Worm (Caenorhabditis elegans) whole organism, L3 larva: ENCODE measurements around the gene B0554.1.

Experiments
- R02D3.7 ChIP-seq: fragments of 150-350 bp; optimal IDR thresholded peaks from 2 replicates; lab custom pipeline; 2014; ENCODE audit warnings: missing biosample characterization, missing genetic modification characterization
- ZK546.5 ChIP-seq: sonication (generic microtip); optimal IDR thresholded peaks from 2 replicates; lab custom pipeline; 2017; ENCODE audit warnings: missing biosample characterization, missing genetic modification characterization
- ama-1 ChIP-seq: fragments of 150-350 bp; optimal IDR thresholded peaks from 2 replicates; lab custom pipeline; 2018
- ceh-16 ChIP-seq: sonication (generic microtip); optimal IDR thresholded peaks from 2 replicates; lab custom pipeline; 2017; ENCODE audit warnings: missing biosample characterization, missing genetic modification characterization
- ceh-28 ChIP-seq: fragments of 150-350 bp; optimal IDR thresholded peaks from 2 replicates; lab custom pipeline; 2014; ENCODE audit warnings: missing biosample characterization, missing genetic modification reagents, missing genetic modification characterization
- ceh-82 ChIP-seq: fragments of 150-350 bp; optimal IDR thresholded peaks from 2 replicates; lab custom pipeline; 2014; ENCODE audit warnings: missing biosample characterization, missing genetic modification characterization
- ceh-9 ChIP-seq: sonication (generic microtip); optimal IDR thresholded peaks from 2 replicates; lab custom pipeline; 2018; ENCODE audit warnings: missing biosample characterization, missing genetic modification characterization
- daf-12 ChIP-seq: fragments of 150-350 bp; optimal IDR thresholded peaks from 2 replicates; lab custom pipeline; 2014; ENCODE audit warnings: missing biosample characterization, missing genetic modification reagents, missing genetic modification characterization
- egl-5 ChIP-seq: fragments of 150-350 bp; optimal IDR thresholded peaks from 2 replicates; lab custom pipeline; 2017; ENCODE audit warnings: missing biosample characterization, missing genetic modification reagents, missing genetic modification characterization, inconsistent platforms
- elt-1 ChIP-seq: fragments of 150-350 bp; optimal IDR thresholded peaks from 2 replicates; lab custom pipeline; 2014; ENCODE audit warnings: missing biosample characterization, missing genetic modification characterization
- elt-2 ChIP-seq: sonication (generic microtip); optimal IDR thresholded peaks from 2 replicates; lab custom pipeline; 2016; ENCODE audit warnings: missing genetic modification reagents, mild to moderate bottlenecking, missing genetic modification characterization, missing compliant biosample characterization
- elt-3 ChIP-seq, 3 experiments: fragments of 150-350 bp in 1 of 3; sonication (generic microtip) in 2 of 3; optimal IDR thresholded peaks; 2 replicates in 2 of 3; 4 replicates in 1 of 3; lab custom pipeline; 2014 to 2017; ENCODE audit warnings: missing biosample characterization in 3 of 3, missing genetic modification characterization in 3 of 3
- fkh-10 ChIP-seq: sonication (generic microtip); optimal IDR thresholded peaks from 2 replicates; lab custom pipeline; 2017; ENCODE audit warnings: missing biosample characterization, missing genetic modification reagents, missing genetic modification characterization
- fos-1 ChIP-seq: fragments of 150-350 bp; optimal IDR thresholded peaks from 2 replicates; lab custom pipeline; 2014; ENCODE audit warnings: missing biosample characterization, missing genetic modification characterization
- lin-39 ChIP-seq: fragments of 150-350 bp; optimal IDR thresholded peaks from 2 replicates; lab custom pipeline; 2018; ENCODE audit warnings: missing biosample characterization, missing genetic modification reagents, missing genetic modification characterization
- lsy-12 ChIP-seq: sonication (generic microtip); optimal IDR thresholded peaks from 2 replicates; lab custom pipeline; 2016; ENCODE audit warnings: mild to moderate bottlenecking, missing genetic modification characterization, missing compliant biosample characterization
- nfya-1 ChIP-seq: sonication (generic microtip); optimal IDR thresholded peaks from 2 replicates; lab custom pipeline; 2017; ENCODE audit warnings: missing genetic modification characterization, mild to moderate bottlenecking, missing compliant biosample characterization, antibody characterized with exemption, moderate library complexity; ENCODE audit not compliant: insufficient read depth
- nhr-11 ChIP-seq: fragments of 150-350 bp; optimal IDR thresholded peaks from 2 replicates; lab custom pipeline; 2014; ENCODE audit warnings: missing biosample characterization, missing genetic modification characterization
- nhr-237 ChIP-seq: fragments of 150-350 bp; optimal IDR thresholded peaks from 2 replicates; lab custom pipeline; 2014; ENCODE audit warnings: missing biosample characterization, missing genetic modification characterization
- nhr-25 ChIP-seq: sonication (generic microtip); optimal IDR thresholded peaks from 2 replicates; lab custom pipeline; 2017; ENCODE audit warnings: missing biosample characterization, missing genetic modification characterization
- nhr-28 ChIP-seq: fragments of 150-350 bp; optimal IDR thresholded peaks from 2 replicates; lab custom pipeline; 2014; ENCODE audit warnings: missing biosample characterization, missing genetic modification characterization
- nhr-67 ChIP-seq: fragments of 150-350 bp; optimal IDR thresholded peaks from 2 replicates; lab custom pipeline; 2014; ENCODE audit warnings: missing biosample characterization, missing genetic modification characterization
- nhr-76 ChIP-seq: fragments of 150-350 bp; sonication (generic microtip); optimal IDR thresholded peaks from 5 replicates; lab custom pipeline; 2014; ENCODE audit warnings: missing biosample characterization, missing genetic modification characterization
- nhr-77 ChIP-seq: fragments of 150-350 bp; optimal IDR thresholded peaks from 2 replicates; lab custom pipeline; 2014; ENCODE audit warnings: missing biosample characterization, missing genetic modification characterization
- pqm-1 ChIP-seq: fragments of 150-350 bp; optimal IDR thresholded peaks from 2 replicates; lab custom pipeline; 2017; ENCODE audit warnings: missing biosample characterization, missing genetic modification characterization, inconsistent platforms
- skn-1 ChIP-seq: fragments of 150-350 bp; optimal IDR thresholded peaks from 2 replicates; lab custom pipeline; 2014; ENCODE audit warnings: missing biosample characterization, missing genetic modification characterization
- snpc-4 ChIP-seq: fragments of 150-350 bp; optimal IDR thresholded peaks from 2 replicates; lab custom pipeline; 2014; ENCODE audit warnings: missing biosample characterization, missing genetic modification characterization
- unc-39 ChIP-seq: sonication (generic microtip); optimal IDR thresholded peaks from 4 replicates; lab custom pipeline; 2017; ENCODE audit warnings: missing biosample characterization, missing genetic modification characterization
- unc-62 ChIP-seq: fragments of 150-350 bp; sonication (generic microtip); optimal IDR thresholded peaks from 4 replicates; lab custom pipeline; 2014; ENCODE audit warnings: missing biosample characterization, missing genetic modification reagents, missing genetic modification characterization
- ztf-4 ChIP-seq: fragments of 150-350 bp; optimal IDR thresholded peaks from 2 replicates; lab custom pipeline; 2014; ENCODE audit warnings: missing biosample characterization, missing genetic modification characterization

The B0554.1 gene

DNA sequence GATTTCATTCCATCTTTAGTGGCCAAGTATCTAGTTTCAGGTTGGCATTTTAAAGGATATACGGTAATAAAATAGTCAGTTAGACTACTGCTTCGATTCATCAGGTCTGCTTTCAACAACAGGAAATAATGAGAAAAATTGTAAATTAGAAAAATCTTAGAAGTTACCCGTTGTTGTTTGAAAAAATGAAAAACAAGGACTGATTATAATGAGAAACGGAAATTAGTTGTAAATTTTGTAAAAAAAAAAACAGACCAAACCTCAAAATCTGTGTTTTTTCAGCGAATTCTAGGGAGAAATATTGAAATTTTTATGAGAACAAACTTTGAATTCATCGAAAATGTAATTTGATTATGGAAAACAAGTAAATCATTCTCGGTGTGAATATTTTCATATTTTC lies 35.2 kb upstream of the B0554.1 start, which contains the start of gene srh-62:
TSS of gene srh-62 (minus strand) at position 101 of the 400 bp plus-strand sequence.
- no peak for TF ChIP-seq elt-2 (tag; lab: Kevin White, UChicago)
- no peak for TF ChIP-seq skn-1
- no peak for TF ChIP-seq fkh-10 (GFP tag; lab: Kevin White, UChicago)
- TF ChIP-seq ceh-9 (tag; lab: Kevin White, UChicago): no peak
- TF ChIP-seq R02D3.7 (tag; lab: Kevin White, UChicago): no peak
- no peak for TF ChIP-seq fos-1 (tag; lab: Kevin White, UChicago)
- no peak for TF ChIP-seq unc-39 (tag; lab: Kevin White, UChicago)
- no peak for TF ChIP-seq snpc-4 (tag; lab: Kevin White, UChicago)
- TF ChIP-seq nhr-76: no peak
- no peak for TF ChIP-seq nhr-77 (tag; lab: Kevin White, UChicago)

DNA sequence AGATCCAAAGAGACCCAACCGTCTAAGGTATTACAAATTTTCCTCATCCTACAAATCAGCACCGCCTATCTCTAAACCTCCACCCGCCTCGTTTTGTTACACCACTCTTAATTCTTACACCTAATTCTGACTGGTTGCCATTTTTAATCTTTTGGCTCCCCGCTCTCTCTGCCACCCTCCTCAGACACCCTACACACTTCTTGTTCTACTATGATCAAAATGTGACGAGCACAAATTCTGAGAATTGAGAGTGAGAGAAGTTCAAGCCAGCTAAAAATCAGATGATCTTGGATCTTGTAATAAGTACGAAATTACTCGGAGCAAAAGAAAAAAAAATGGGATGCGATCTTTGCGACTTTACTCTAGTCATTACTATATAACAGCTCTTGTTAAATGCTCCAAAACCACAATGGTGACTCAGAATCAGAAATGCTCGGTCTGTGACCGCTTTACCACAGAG lies 34.0 kb upstream of the B0554.1 start, which contains the start of gene nhr-252:
TSS of gene nhr-252 (plus strand) at position 410 of the 460 bp plus-strand sequence.
- TF ChIP-seq elt-3 (tag; optimal IDR thresholded peaks at IDR 0.05; lab: Kevin White, UChicago) (no peak), nhr-237 (tag; lab: Kevin White, UChicago) (no peak), nhr-67 (tag; lab: Kevin White, UChicago) (no peak), ama-1 (lab: Kevin White, UChicago) (no peak), ZK546.5 (tag; lab: Kevin White, UChicago) (no peak), nhr-25 (tag; lab: Kevin White, UChicago) (no peak)

DNA sequence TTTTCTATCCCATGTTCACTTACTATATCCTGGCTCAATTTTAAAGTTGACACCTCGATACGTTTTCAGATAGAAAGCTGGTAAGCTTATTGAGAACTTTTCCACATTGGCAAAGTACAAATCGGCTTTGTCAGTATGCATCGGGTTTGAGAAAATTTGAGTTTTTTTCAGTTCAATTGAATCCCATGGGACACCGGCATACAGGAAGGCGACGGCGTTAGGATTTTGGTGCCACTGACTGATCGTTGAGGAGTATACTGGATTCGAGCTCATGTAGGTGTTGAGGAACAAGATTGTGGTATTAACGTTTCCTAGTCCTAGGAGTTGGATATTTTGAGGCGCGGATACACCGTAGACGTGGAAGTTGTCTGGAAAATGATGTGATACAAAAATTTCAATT lies 25.4 kb upstream of the B0554.1 start:
- TF ChIP-seq fkh-10 (GFP tag; lab: Kevin White, UChicago) (no peak), ceh-28 (no peak), ztf-4 (tag; lab: Kevin White, UChicago) (no peak), ZK546.5 (tag; lab: Kevin White, UChicago) (no peak), ceh-9 (tag; lab: Kevin White, UChicago) (no peak), egl-5 (no peak), nfya-1 (tag; lab: Kevin White, UChicago) (no peak), nhr-28 (tag; lab: Kevin White, UChicago) (no peak), lsy-12 (tag; lab: Kevin White, UChicago) (no peak), nhr-77 (tag; lab: Kevin White, UChicago) (no peak), unc-62 (GFP tag; lab: Kevin White, UChicago) (no peak), ceh-82 (tag; lab: Kevin White, UChicago) (no peak), elt-1 (tag; lab: Kevin White, UChicago) (no peak), snpc-4 (tag; lab: Kevin White, UChicago) (no peak)

DNA sequence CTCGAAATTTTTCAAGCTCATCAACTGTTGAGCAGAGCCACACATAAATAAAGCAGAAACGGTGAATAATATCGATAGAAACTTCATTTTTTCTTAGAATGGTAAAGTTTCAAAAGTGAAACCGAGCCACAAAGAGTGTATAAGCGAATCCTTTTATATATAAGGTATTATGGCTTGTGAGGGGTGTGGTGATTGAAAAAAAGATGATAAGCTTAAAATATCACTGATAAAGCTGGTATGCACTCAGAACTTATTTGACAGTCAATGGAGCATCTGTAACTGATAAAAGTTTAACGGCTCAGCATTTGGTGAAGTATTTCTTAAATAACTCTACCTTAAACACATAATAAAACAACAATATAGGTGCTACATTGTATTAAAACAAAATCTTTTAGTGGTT lies 23.6 kb upstream of the B0554.1 start, which contains the start of gene dod-19:
TSS of gene dod-19 (minus strand) at position 130 of the 400 bp plus-strand sequence.
- TF ChIP-seq nhr-11 (tag; lab: Kevin White, UChicago) (no peak), ceh-16 (tag; lab: Kevin White, UChicago) (no peak), ceh-28 (no peak), daf-12 (tag; lab: Kevin White, UChicago) (no peak), R02D3.7 (tag; lab: Kevin White, UChicago) (no peak)

DNA sequence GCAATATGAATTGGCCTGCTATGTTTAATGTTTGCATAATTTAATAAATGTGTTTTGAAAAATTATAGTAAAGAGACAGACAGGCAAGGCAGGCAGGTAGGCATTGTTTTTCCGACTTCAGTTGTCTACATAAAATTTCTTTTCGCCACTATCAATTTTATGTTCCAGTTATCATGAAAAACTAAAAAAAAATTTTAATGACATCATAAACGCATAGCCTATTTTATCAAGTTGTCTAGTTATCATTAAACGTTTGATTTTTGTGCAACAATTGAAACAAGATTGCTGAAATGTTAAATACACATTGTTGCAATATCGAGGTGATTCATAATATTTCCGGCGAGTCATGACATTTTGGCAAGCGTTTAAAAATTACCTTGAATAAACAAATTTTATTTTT lies 23.1 kb upstream of the B0554.1 start:
- TF ChIP-seq daf-12 (tag; lab: Kevin White, UChicago) (no peak), pqm-1 (tag; lab: Kevin White, UChicago) (peak; percentile 93), elt-2 (tag; lab: Kevin White, UChicago) (peak; percentile 79), ama-1 (lab: Kevin White, UChicago) (no peak), elt-3 (tag; optimal IDR thresholded peaks at IDR 0.05; lab: Kevin White, UChicago) (no peak), ZK546.5 (tag; lab: Kevin White, UChicago) (no peak), fos-1 (tag; lab: Kevin White, UChicago) (no peak), nfya-1 (tag; lab: Kevin White, UChicago) (no peak)
- TF ChIP-seq, all 47 proteins: peak for 2

DNA sequence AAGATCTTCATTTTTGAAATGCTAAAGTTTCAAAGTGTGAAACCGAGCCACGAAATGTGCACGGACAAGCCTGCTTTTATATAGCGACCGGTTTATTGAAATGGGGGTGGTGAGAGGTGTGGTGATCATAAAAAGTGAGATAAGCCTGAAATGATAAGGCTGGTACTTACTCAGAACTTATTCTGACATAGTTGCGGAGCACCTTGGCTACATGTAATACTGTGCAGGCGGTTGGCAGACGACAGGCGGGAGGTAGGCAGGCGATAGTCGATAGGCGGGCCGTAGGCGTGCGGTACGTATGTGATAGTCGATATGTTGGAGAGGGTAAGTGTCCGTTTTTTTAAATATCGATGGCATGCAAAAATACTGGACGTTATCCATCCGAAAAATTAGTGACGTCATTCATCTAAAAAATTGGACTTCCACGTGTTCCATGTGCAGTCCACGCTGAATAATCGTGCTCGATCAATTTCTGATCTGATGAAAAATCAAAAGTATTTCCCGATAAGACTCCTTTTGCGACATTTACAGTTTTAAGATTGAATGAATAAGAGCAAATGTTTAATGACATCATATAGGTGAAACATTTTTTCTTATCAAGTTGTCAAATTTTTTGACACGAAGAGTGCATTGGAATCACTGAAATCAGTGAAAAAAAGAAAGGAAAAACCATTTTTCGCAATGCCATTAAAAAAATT lies 20.4 kb upstream of the B0554.1 start, which contains the start of gene irg-8:
TSS of gene irg-8 (minus strand) at position 51 of the 698 bp plus-strand sequence.
- no peak for TF ChIP-seq nhr-77 (tag; lab: Kevin White, UChicago)
- TF ChIP-seq elt-2 (tag; lab: Kevin White, UChicago): peak; percentile 77
- no peak for TF ChIP-seq fos-1 (tag; lab: Kevin White, UChicago)
- no peak for TF ChIP-seq fkh-10 (GFP tag; lab: Kevin White, UChicago)
- TF ChIP-seq lin-39 (tag; lab: Kevin White, UChicago): no peak
- TF ChIP-seq pqm-1 (tag; lab: Kevin White, UChicago): peak; percentile 25
- TF ChIP-seq, all 47 proteins: peak for 2
